Fruit fly (Drosophila melanogaster) Kc167 (cell line): ENCODE data around the gene Cpr97Eb.

Experiments
- Sin3A ChIP-seq: fragments of >200 bp; optimal IDR thresholded peaks from 2 replicates; lab custom pipeline; 2018; ENCODE audit warnings: missing external identifiers
- h ChIP-seq: fragments of >200 bp; optimal IDR thresholded peaks from 3 replicates; lab custom pipeline; 2018; ENCODE audit warnings: missing external identifiers
- insv ChIP-seq: fragments of >200 bp; optimal IDR thresholded peaks from 3 replicates; lab custom pipeline; 2018; ENCODE audit warnings: missing external identifiers
- psq ChIP-seq: fragments of >200 bp; optimal IDR thresholded peaks from 2 replicates; lab custom pipeline; 2017; ENCODE audit warnings: missing external identifiers
- ttk ChIP-seq: sonication (Bioruptor generic); optimal IDR thresholded peaks from 2 replicates; lab custom pipeline; 2017; ENCODE audit warnings: missing external identifiers

DNA sequence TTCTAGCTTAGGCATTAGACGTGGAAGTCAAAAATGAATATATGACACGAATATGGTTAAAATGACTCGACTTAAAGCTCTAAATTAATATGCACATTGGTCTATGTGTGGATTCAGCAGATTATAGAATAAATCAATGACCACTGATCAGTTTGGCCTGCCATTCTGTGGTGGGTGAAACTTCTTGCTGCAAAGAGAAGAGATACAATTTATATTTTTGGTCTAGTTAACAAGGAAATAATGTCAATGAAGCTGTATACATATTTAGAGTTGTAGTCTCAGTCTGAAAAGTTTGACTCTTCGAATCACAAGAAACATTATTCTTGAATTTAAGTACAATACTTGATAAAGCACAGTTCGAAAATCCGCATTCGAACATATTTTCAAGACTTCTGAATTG is 25.8 kb downstream of the Cpr97Eb start, which contains the start of gene CG43935:
- no peak for TF ChIP-seq psq
- no peak for TF ChIP-seq insv (lab: Kevin White, UChicago)
- TF ChIP-seq h (lab: Kevin White, UChicago) = no peak
- no peak for TF ChIP-seq ttk (lab: Kevin White, UChicago)
- no peak for TF ChIP-seq Sin3A
